Fruit fly (Drosophila melanogaster): ENCODE measurements around the gene scpr-B.
A peak's percentile ranks its signal among the peaks of the same experiment; 100 is the strongest.

scpr-B gene

DNA sequence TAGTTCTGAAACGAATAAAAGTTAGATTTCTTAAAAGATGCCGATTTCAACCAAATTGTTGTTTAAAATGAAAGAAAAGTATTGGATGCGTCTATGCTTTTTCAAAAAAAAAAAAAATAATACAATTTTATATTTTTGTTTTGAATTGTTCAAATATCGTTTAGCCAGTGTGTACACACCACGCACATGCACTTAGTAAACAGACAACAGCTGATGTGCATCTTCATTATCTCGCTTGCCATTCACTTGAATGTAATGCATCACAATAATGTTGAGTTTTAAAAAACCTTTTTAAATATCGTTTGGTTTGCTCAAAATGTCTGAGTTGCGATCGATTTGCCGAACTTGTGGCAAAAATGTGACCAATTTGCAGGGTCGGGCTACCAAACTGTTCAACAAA, 4.8 kb downstream of the scpr-B start, which contains the start of gene CG31441:
Gene CG31441 (plus strand): TSS at position 246 of the 400 bp plus-strand sequence.
- no peak for TF ChIP-seq CG17801 (GFP tag; optimal IDR thresholded peaks at IDR 0.05; ENCODE audit: partially characterized antibody)

DNA sequence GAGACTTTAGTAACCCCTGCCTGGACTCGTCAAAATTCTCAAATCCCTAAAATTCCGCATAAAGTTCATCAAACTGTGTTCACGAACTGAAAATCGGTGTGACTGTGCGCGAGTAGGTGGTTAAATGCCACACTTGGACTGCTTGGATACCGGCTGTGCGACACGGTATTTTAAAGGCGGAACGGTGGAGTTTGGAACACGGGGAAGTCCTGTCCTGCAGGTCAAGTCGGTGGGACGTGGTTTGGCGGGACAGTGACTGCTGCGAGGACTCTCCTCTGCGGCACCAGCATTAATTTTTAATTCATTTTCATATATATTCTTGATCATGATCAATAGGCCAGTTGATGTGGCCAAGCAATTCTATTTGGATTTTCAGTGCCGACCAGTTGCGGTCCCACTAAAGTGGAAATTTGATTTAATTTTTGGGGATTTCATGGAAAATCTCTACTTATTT, 5.8 kb downstream of the scpr-B start, which contains the start of the genes Arfip and CG17721:
Gene Arfip (minus strand): TSS at position 96 of the 454 bp plus-strand sequence.
Gene CG17721 (plus strand): TSS at position 223 of the 454 bp plus-strand sequence.
- no peak for TF ChIP-seq CG17801 (GFP tag; optimal IDR thresholded peaks at IDR 0.05; ENCODE audit: partially characterized antibody)

- TF ChIP-seq CG17801 (GFP tag; optimal IDR thresholded peaks at IDR 0.05; ENCODE audit: partially characterized antibody) = no peak
Measured at dm6 chr3R:11231705-11232261, 9.0 kb downstream of the scpr-B start, which contains the start of the genes CG17187 and Dph3. Gene CG17187 (minus strand): TSS chr3R:11231879. Gene Dph3 (plus strand): TSS chr3R:11231912.

dm6 chr3R:11231037-11231436, 9.8 kb downstream of the scpr-B start:
- TF ChIP-seq CG17801 (GFP tag; optimal IDR thresholded peaks at IDR 0.05; ENCODE audit: partially characterized antibody) = no peak

DNA sequence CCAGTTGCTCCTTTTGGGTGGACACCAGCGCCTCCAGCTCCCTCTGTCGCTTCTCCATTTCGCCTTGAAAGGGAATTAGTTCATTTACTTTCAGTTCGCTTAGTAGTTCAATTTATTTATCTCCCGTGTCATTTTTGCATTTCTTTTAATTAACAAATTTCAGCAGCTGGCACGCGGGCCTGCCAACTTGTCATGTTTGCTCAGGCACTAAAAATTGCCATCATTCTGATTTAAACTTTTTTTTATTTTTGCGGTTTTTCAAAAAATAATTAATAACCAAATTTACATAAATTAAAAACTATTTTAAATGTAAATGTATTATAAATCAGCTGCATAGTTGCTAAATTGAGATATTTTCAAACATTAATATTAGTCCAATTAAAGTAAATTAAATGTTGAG, 10.4 kb downstream of the scpr-B start, which contains the start of gene GCC88:
Gene GCC88 (minus strand): TSS at position 209 of the 400 bp plus-strand sequence.
- no peak for TF ChIP-seq CG17801 (GFP tag; optimal IDR thresholded peaks at IDR 0.05; ENCODE audit: partially characterized antibody)

dm6 chr3R:11226496-11226895, 14.3 kb downstream of the scpr-B start, which contains the start of gene CG17726:
Gene CG17726 (plus strand): TSS chr3R:11226762.
- TF ChIP-seq CG17801 (GFP tag; optimal IDR thresholded peaks at IDR 0.05; ENCODE audit: partially characterized antibody) = peak; percentile 98

DNA sequence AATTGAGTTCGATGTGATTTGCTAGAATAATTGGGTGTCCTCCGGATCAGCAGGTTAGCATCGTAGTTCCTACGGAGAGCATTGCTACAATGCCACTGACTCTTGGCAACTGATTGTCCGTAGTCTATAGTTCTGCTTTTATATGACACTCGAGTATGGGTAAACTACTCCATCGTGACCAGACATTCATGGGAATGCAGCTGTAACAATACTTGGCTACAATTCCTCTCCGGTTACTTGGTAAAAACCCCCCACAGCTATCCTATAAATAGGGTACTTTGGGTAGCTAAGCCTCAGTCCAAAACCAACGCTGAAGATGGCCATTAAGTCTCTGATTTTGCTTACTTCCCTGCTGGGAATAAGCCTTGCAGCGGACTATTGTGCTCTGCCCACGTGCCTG, 15.6 kb downstream of the scpr-B start, which contains the start of gene scpr-C:
Gene scpr-C (plus strand): TSS at position 301 of the 400 bp plus-strand sequence.
- TF ChIP-seq CG17801 (GFP tag; optimal IDR thresholded peaks at IDR 0.05; ENCODE audit: partially characterized antibody) = no peak

- no peak for TF ChIP-seq CG17801 (GFP tag; optimal IDR thresholded peaks at IDR 0.05; ENCODE audit: partially characterized antibody)
Measured at dm6 chr3R:11224478-11224877, 16.3 kb downstream of the scpr-B start.

DNA sequence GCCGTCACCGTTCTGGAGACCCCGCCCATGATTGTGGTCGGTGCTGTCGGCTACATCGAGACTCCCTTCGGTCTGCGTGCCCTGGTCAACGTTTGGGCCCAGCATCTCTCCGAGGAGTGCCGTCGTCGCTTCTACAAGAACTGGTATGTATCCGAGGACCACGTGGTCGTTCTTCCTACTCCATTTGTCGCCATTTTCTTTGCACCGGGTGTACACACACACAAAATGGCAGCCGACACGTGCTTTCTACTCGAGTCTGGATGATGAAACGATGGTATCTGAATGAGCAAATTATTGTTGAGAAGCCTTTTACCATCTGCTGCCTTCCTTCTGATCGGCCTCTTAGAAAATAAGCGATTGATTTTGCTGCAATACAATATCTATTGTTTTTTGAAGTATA, 18.2 kb downstream of the scpr-B start:
- TF ChIP-seq CG17801 (GFP tag; optimal IDR thresholded peaks at IDR 0.05; ENCODE audit: partially characterized antibody) = no peak

- TF ChIP-seq CG17801 (GFP tag; optimal IDR thresholded peaks at IDR 0.05; ENCODE audit: partially characterized antibody) = peak; percentile 84
Measured at dm6 chr3R:11221437-11222230, 19.2 kb downstream of the scpr-B start, which contains the start of the genes CG6693 and RpL3. Gene CG6693 (minus strand): TSS chr3R:11221639. Gene RpL3 (plus strand): TSS chr3R:11221894.

- TF ChIP-seq CG17801 (GFP tag; optimal IDR thresholded peaks at IDR 0.05; ENCODE audit: partially characterized antibody) = no peak
Measured at dm6 chr3R:11219883-11220282, 20.9 kb downstream of the scpr-B start, which contains the start of gene CG6689. Gene CG6689 (minus strand): TSS chr3R:11220064.

dm6 chr3R:11216156-11216630, 24.6 kb downstream of the scpr-B start, which contains the start of the genes RpS25 and CG4820:
Gene RpS25 (minus strand): TSS chr3R:11216287.
Gene CG4820 (plus strand): TSS chr3R:11216535.
- peak; percentile 94 for TF ChIP-seq CG17801 (GFP tag; optimal IDR thresholded peaks at IDR 0.05; ENCODE audit: partially characterized antibody)

- TF ChIP-seq CG17801 (GFP tag; optimal IDR thresholded peaks at IDR 0.05; ENCODE audit: partially characterized antibody) = peak; percentile 82
Measured at dm6 chr3R:11214449-11214950, 26.3 kb downstream of the scpr-B start, which contains the start of gene ZnT86D. Gene ZnT86D (minus strand): TSS chr3R:11214539.

- TF ChIP-seq CG17801 (GFP tag; optimal IDR thresholded peaks at IDR 0.05; ENCODE audit: partially characterized antibody) = peak; percentile 65
Measured at dm6 chr3R:11211291-11212061, 29.3 kb downstream of the scpr-B start.
